ENCODE assay signal across 1 fruit fly cellular context in the genomic region with DNA sequence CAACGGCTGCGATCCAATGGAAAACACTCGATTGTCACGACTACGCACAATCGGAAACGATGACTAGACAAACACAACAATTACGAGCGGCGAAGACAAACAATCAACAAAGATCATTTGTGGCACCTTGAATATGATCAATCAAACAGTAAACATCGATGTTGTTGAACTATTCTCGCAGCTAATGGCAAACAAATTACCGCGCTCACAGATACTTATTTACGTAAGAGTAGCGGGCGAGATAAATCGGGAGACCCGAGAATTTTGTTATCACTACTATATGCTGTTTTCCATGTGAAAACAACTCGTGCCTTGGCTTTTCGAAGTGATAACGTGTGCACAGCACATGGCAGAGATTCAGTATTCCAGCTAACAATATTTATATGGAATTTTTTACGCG.
TF ChIP-seq lines count a peak whose summit lies in the region.

No protein-coding gene starts in this region.

TF ChIP-seq in whole organism, embryonic, 481 proteins besides CTCF, POLR2A, EP300 and RAD21 (continued from another document and continues in another):
- TF ChIP-seq nerfin-2 (GFP tag; IDR thresholded peaks at IDR 0.05; lab: Robert Waterston, UW; ENCODE audit: partially characterized antibody) (no peak), kay (GFP tag; optimal IDR thresholded peaks at IDR 0.05; lab: Kevin White, UChicago) (peak; percentile 78), Optix (GFP tag; IDR thresholded peaks at IDR 0.05; lab: Robert Waterston, UW) (no peak), MESR4 (GFP tag; optimal IDR thresholded peaks at IDR 0.05; lab: Kevin White, UChicago) (peak; percentile 57), CG6813 (GFP tag; optimal IDR thresholded peaks at IDR 0.05; lab: Kevin White, UChicago) (peak; percentile 97), ssp (GFP tag; IDR thresholded peaks at IDR 0.05; lab: Robert Waterston, UW) (no peak), CG10979 (tag; optimal IDR thresholded peaks at IDR 0.05; lab: Kevin White, UChicago) (peak; percentile 72), fru (optimal IDR thresholded peaks at IDR 0.05; lab: Kevin White, UChicago) (no peak), mirr (GFP tag; optimal IDR thresholded peaks at IDR 0.05; lab: Kevin White, UChicago) (peak; percentile 97), phol (tag; optimal IDR thresholded peaks at IDR 0.05; lab: Kevin White, UChicago) (peak; percentile 29), chif (GFP tag; optimal IDR thresholded peaks at IDR 0.05; lab: Kevin White, UChicago) (peak; percentile 78 to 81), knrl (GFP tag; IDR thresholded peaks at IDR 0.05; lab: Robert Waterston, UW; ENCODE audit: partially characterized antibody) (no peak), exex (tag; optimal IDR thresholded peaks at IDR 0.05; lab: Kevin White, UChicago) (peak; percentile 85), CG17829 (tag; optimal IDR thresholded peaks at IDR 0.05; lab: Kevin White, UChicago) (peak; percentile 69), luna (GFP tag; optimal IDR thresholded peaks at IDR 0.05; lab: Kevin White, UChicago) (no peak), CG4854 (GFP tag; optimal IDR thresholded peaks at IDR 0.05; lab: Kevin White, UChicago) (no peak), CG5180 (GFP tag; optimal IDR thresholded peaks at IDR 0.05; lab: Kevin White, UChicago) (peak; percentile 80), eyg (GFP tag; optimal IDR thresholded peaks at IDR 0.05; lab: Kevin White, UChicago) (peak; percentile 60), Sin3A (optimal IDR thresholded peaks at IDR 0.05; lab: Kevin White, UChicago) (no peak), CHES-1-like (GFP tag; optimal IDR thresholded peaks at IDR 0.05; lab: Kevin White, UChicago) (peak; percentile 93), twi (tag; optimal IDR thresholded peaks at IDR 0.05; lab: Kevin White, UChicago) (peak; percentile 69), Sox102F (GFP tag; optimal IDR thresholded peaks at IDR 0.05; lab: Kevin White, UChicago) (peak; percentile 59), Nf-YA (GFP tag; IDR thresholded peaks at IDR 0.05; lab: Robert Waterston, UW) (no peak), zen (tag; optimal IDR thresholded peaks at IDR 0.05; lab: Kevin White, UChicago) (peak; percentile 89), vfl (GFP tag; optimal IDR thresholded peaks at IDR 0.05; lab: Kevin White, UChicago) (peak; percentile 13), hb (GFP tag; IDR thresholded peaks at IDR 0.05; lab: Robert Waterston, UW; ENCODE audit: partially characterized antibody) (no peak), Hey (tag; optimal IDR thresholded peaks at IDR 0.05; lab: Kevin White, UChicago) (peak; percentile 84), nau (GFP tag; optimal IDR thresholded peaks at IDR 0.05; lab: Kevin White, UChicago) (peak; percentile 91), fd96Cb (tag; optimal IDR thresholded peaks at IDR 0.05; lab: Kevin White, UChicago) (peak; percentile 37), CG17328 (GFP tag; IDR thresholded peaks at IDR 0.05; lab: Robert Waterston, UW) (peak; percentile 63), ham (GFP tag; IDR thresholded peaks at IDR 0.05; lab: Robert Waterston, UW) (no peak), schlank (tag; optimal IDR thresholded peaks at IDR 0.05; lab: Kevin White, UChicago) (peak; percentile 22), Mes4 (GFP tag; optimal IDR thresholded peaks at IDR 0.05; lab: Kevin White, UChicago) (no peak), stwl (tag; optimal IDR thresholded peaks at IDR 0.05; lab: Kevin White, UChicago) (peak; percentile 64), CG34224 (GFP tag; IDR thresholded peaks at IDR 0.05; lab: Robert Waterston, UW; ENCODE audit: partially characterized antibody) (no peak), CG3407 (GFP tag; optimal IDR thresholded peaks at IDR 0.05; lab: Kevin White, UChicago) (peak; percentile 95), TFAM (GFP tag; optimal IDR thresholded peaks at IDR 0.05; lab: Kevin White, UChicago) (peak; percentile 79), caup (GFP tag; optimal IDR thresholded peaks at IDR 0.05; lab: Kevin White, UChicago; ENCODE audit: severe bottlenecking) (peak; percentile 82), gcm (GFP tag; optimal IDR thresholded peaks at IDR 0.05; lab: Kevin White, UChicago) (peak; percentile 85), Ssrp (tag; optimal IDR thresholded peaks at IDR 0.05; lab: Kevin White, UChicago) (no peak), CG13624 (GFP tag; optimal IDR thresholded peaks at IDR 0.05; lab: Kevin White, UChicago) (no peak), CG18476 (GFP tag; optimal IDR thresholded peaks at IDR 0.05; lab: Kevin White, UChicago) (no peak), pan (optimal IDR thresholded peaks at IDR 0.05; lab: Kevin White, UChicago) (no peak), pan (GFP tag; optimal IDR thresholded peaks at IDR 0.05 in 1 of 2, IDR thresholded peaks at IDR 0.05 in 1 of 2) (peak in 1 of 2 experiments; percentile 77), CG4282 (GFP tag; optimal IDR thresholded peaks at IDR 0.05; lab: Kevin White, UChicago) (no peak), PHDP (tag; optimal IDR thresholded peaks at IDR 0.05; lab: Kevin White, UChicago) (peak; percentile 89), CG15479 (GFP tag; optimal IDR thresholded peaks at IDR 0.05; lab: Kevin White, UChicago) (peak; percentile 60), CG11504 (tag; optimal IDR thresholded peaks at IDR 0.05; lab: Kevin White, UChicago) (no peak), jumu (GFP tag; optimal IDR thresholded peaks at IDR 0.05; lab: Kevin White, UChicago) (peak; percentile 80), pfk (GFP tag; optimal IDR thresholded peaks at IDR 0.05; lab: Kevin White, UChicago) (peak; percentile 77), Vsx1 (GFP tag; optimal IDR thresholded peaks at IDR 0.05; lab: Kevin White, UChicago) (peak; percentile 75), BEAF-32 (GFP tag; optimal IDR thresholded peaks at IDR 0.05; lab: Kevin White, UChicago) (no peak), CG8388 (GFP tag; optimal IDR thresholded peaks at IDR 0.05; lab: Kevin White, UChicago) (no peak), tap (tag; optimal IDR thresholded peaks at IDR 0.05; lab: Kevin White, UChicago) (peak; percentile 67), Gsc (GFP tag; IDR thresholded peaks at IDR 0.05; lab: Robert Waterston, UW) (no peak), gcm2 (GFP tag; optimal IDR thresholded peaks at IDR 0.05; lab: Kevin White, UChicago) (no peak), CG10543 (GFP tag; optimal IDR thresholded peaks at IDR 0.05; lab: Kevin White, UChicago) (peak; percentile 84), CG1832 (GFP tag; optimal IDR thresholded peaks at IDR 0.05; lab: Kevin White, UChicago) (no peak), danr (GFP tag; IDR thresholded peaks at IDR 0.05; lab: Robert Waterston, UW) (peak; percentile 7; the same call in 1 of the 2 replicates), mld (GFP tag; IDR thresholded peaks at IDR 0.05; lab: Robert Waterston, UW; ENCODE audit: partially characterized antibody) (no peak), CG32767 (GFP tag; IDR thresholded peaks at IDR 0.05; lab: Robert Waterston, UW) (0 out of 2 replicates have a peak, but pooled peaks have one; percentile 21), croc (GFP tag; conservative IDR thresholded peaks at IDR 0.05; lab: Robert Waterston, UW) (no peak), Sox100B (GFP tag; optimal IDR thresholded peaks at IDR 0.05; lab: Kevin White, UChicago) (peak; percentile 86), ash1 (GFP tag; optimal IDR thresholded peaks at IDR 0.05; lab: Kevin White, UChicago) (peak; percentile 67), CG8765 (GFP tag; IDR thresholded peaks at IDR 0.05; lab: Robert Waterston, UW) (no peak), dm (GFP tag; optimal IDR thresholded peaks at IDR 0.05; lab: Kevin White, UChicago) (no peak), wek (GFP tag; optimal IDR thresholded peaks at IDR 0.05; lab: Kevin White, UChicago) (peak; percentile 74), CG6683 (GFP tag; optimal IDR thresholded peaks at IDR 0.05; lab: Kevin White, UChicago) (peak; percentile 78), CG16863 (GFP tag; optimal IDR thresholded peaks at IDR 0.05; lab: Kevin White, UChicago) (peak; percentile 55), H15 (GFP tag; IDR thresholded peaks at IDR 0.05; lab: Robert Waterston, UW) (no peak; the same call in 2 of the 3 replicates), vnd (GFP tag; IDR thresholded peaks at IDR 0.05; lab: Robert Waterston, UW; ENCODE audit: partially characterized antibody) (no peak), slp2 (GFP tag; optimal IDR thresholded peaks at IDR 0.05; lab: Kevin White, UChicago) (peak; percentile 73), br (optimal IDR thresholded peaks at IDR 0.05; lab: Kevin White, UChicago) (no peak), CG15011 (GFP tag; optimal IDR thresholded peaks at IDR 0.05; lab: Kevin White, UChicago) (peak; percentile 89), maf-S (GFP tag; optimal IDR thresholded peaks at IDR 0.05; lab: Kevin White, UChicago) (peak; percentile 80), tll (GFP tag; optimal IDR thresholded peaks at IDR 0.05; lab: Kevin White, UChicago) (no peak), CG14050 (GFP tag; IDR thresholded peaks at IDR 0.05; lab: Robert Waterston, UW) (no peak), Chrac-16 (GFP tag; optimal IDR thresholded peaks at IDR 0.05; lab: Kevin White, UChicago) (peak; percentile 46), nmo (GFP tag; optimal IDR thresholded peaks at IDR 0.05; lab: Kevin White, UChicago) (no peak), Spps (tag; optimal IDR thresholded peaks at IDR 0.05; lab: Kevin White, UChicago) (peak; percentile 81), gfzf (GFP tag; optimal IDR thresholded peaks at IDR 0.05; lab: Kevin White, UChicago) (no peak), Dip2 (GFP tag; IDR thresholded peaks at IDR 0.05; lab: Robert Waterston, UW) (no peak), pros (GFP tag; optimal IDR thresholded peaks at IDR 0.05; lab: Kevin White, UChicago) (no peak), MBD-R2 (GFP tag; IDR thresholded peaks at IDR 0.05; lab: Robert Waterston, UW) (no peak), ftz-f1 (GFP tag; optimal IDR thresholded peaks at IDR 0.05; lab: Kevin White, UChicago) (no peak), mam (GFP tag; optimal IDR thresholded peaks at IDR 0.05; lab: Kevin White, UChicago) (peak; percentile 53), sisA (GFP tag; IDR thresholded peaks at IDR 0.05; lab: Robert Waterston, UW) (no peak), CG7963 (GFP tag; IDR thresholded peaks at IDR 0.05; lab: Robert Waterston, UW; ENCODE audit: partially characterized antibody) (no peak), Hsf (GFP tag; optimal IDR thresholded peaks at IDR 0.05; lab: Kevin White, UChicago) (no peak), MTF-1 (GFP tag; optimal IDR thresholded peaks at IDR 0.05; lab: Kevin White, UChicago; ENCODE audit: borderline replicate concordance) (peak; percentile 95), CG4424 (GFP tag; optimal IDR thresholded peaks at IDR 0.05; lab: Kevin White, UChicago) (peak; percentile 64), CG6689 (GFP tag; IDR thresholded peaks at IDR 0.05; lab: Robert Waterston, UW) (peak; percentile 45), Oaz (GFP tag; IDR thresholded peaks at IDR 0.05; lab: Robert Waterston, UW) (0 out of 2 replicates have a peak, but pooled peaks have one; percentile 9), vvl (GFP tag; IDR thresholded peaks at IDR 0.05; lab: Robert Waterston, UW) (peak; percentile 80), Elba2 (GFP tag; optimal IDR thresholded peaks at IDR 0.05; lab: Kevin White, UChicago) (no peak), CG9876 (GFP tag; optimal IDR thresholded peaks at IDR 0.05; lab: Kevin White, UChicago) (peak; percentile 80), Tbp (GFP tag; optimal IDR thresholded peaks at IDR 0.05; lab: Kevin White, UChicago) (no peak), CG30020 (tag; optimal IDR thresholded peaks at IDR 0.05; lab: Kevin White, UChicago) (peak; percentile 17), CG12104 (GFP tag; optimal IDR thresholded peaks at IDR 0.05; lab: Kevin White, UChicago) (no peak), CG13123 (GFP tag; optimal IDR thresholded peaks at IDR 0.05; lab: Kevin White, UChicago) (peak; percentile 51), nom (GFP tag; optimal IDR thresholded peaks at IDR 0.05; lab: Kevin White, UChicago) (no peak), CG13775 (GFP tag; optimal IDR thresholded peaks at IDR 0.05; lab: Kevin White, UChicago) (peak; percentile 3), CG11723 (GFP tag; optimal IDR thresholded peaks at IDR 0.05; lab: Kevin White, UChicago) (peak; percentile 23), pum (GFP tag; optimal IDR thresholded peaks at IDR 0.05; lab: Kevin White, UChicago) (no peak), Asciz (GFP tag; optimal IDR thresholded peaks at IDR 0.05; lab: Kevin White, UChicago) (peak; percentile 91), CG2129 (GFP tag; IDR thresholded peaks at IDR 0.05; lab: Robert Waterston, UW; ENCODE audit: partially characterized antibody) (no peak), Hmr (GFP tag; optimal IDR thresholded peaks at IDR 0.05; lab: Kevin White, UChicago) (peak; percentile 92), prd (optimal IDR thresholded peaks at IDR 0.05; lab: Kevin White, UChicago) (no peak), prd (GFP tag; IDR thresholded peaks at IDR 0.05; lab: Robert Waterston, UW) (peak; percentile 62; the same call in 2 of the 3 replicates), CG1602 (GFP tag; optimal IDR thresholded peaks at IDR 0.05; lab: Kevin White, UChicago) (peak; percentile 64), CG11695 (GFP tag; IDR thresholded peaks at IDR 0.05; lab: Robert Waterston, UW) (peak; percentile 85), gce (GFP tag; IDR thresholded peaks at IDR 0.05; lab: Robert Waterston, UW) (peak; percentile 86), CG3065 (GFP tag; optimal IDR thresholded peaks at IDR 0.05; lab: Kevin White, UChicago) (peak; percentile 33), toy (GFP tag; IDR thresholded peaks at IDR 0.05; lab: Robert Waterston, UW) (0 out of 2 replicates have a peak, but pooled peaks have one; percentile 31), CG1529 (GFP tag; optimal IDR thresholded peaks at IDR 0.05; lab: Kevin White, UChicago) (peak; percentile 87), Nf-YB (GFP tag; optimal IDR thresholded peaks at IDR 0.05; lab: Kevin White, UChicago) (no peak), Pdp1 (GFP tag; optimal IDR thresholded peaks at IDR 0.05; lab: Kevin White, UChicago) (peak; percentile 46 to 63), lola (GFP tag; optimal IDR thresholded peaks at IDR 0.05; lab: Kevin White, UChicago) (peak in 1 of 3 experiments; percentile 88), zfh1 (GFP tag; IDR thresholded peaks at IDR 0.05; lab: Robert Waterston, UW) (peak; percentile 88), Abd-B (GFP tag; optimal IDR thresholded peaks at IDR 0.05; lab: Kevin White, UChicago) (no peak), Taf1 (GFP tag; IDR thresholded peaks at IDR 0.05; lab: Robert Waterston, UW) (no peak), CG3995 (GFP tag; optimal IDR thresholded peaks at IDR 0.05; lab: Kevin White, UChicago) (no peak), HLH4C (GFP tag; IDR thresholded peaks at IDR 0.05; lab: Robert Waterston, UW; ENCODE audit: partially characterized antibody) (no peak), Scr (GFP tag; IDR thresholded peaks at IDR 0.05; lab: Robert Waterston, UW; ENCODE audit: partially characterized antibody) (no peak), CG3163 (GFP tag; optimal IDR thresholded peaks at IDR 0.05; lab: Kevin White, UChicago) (peak; percentile 55), CG11247 (GFP tag; IDR thresholded peaks at IDR 0.05; lab: Robert Waterston, UW) (peak; percentile 69), lbe (GFP tag; optimal IDR thresholded peaks at IDR 0.05; lab: Kevin White, UChicago) (no peak)
